Fruit fly (Drosophila melanogaster): ENCODE measurements around the gene CG2604.

Gene CG2604

DNA sequence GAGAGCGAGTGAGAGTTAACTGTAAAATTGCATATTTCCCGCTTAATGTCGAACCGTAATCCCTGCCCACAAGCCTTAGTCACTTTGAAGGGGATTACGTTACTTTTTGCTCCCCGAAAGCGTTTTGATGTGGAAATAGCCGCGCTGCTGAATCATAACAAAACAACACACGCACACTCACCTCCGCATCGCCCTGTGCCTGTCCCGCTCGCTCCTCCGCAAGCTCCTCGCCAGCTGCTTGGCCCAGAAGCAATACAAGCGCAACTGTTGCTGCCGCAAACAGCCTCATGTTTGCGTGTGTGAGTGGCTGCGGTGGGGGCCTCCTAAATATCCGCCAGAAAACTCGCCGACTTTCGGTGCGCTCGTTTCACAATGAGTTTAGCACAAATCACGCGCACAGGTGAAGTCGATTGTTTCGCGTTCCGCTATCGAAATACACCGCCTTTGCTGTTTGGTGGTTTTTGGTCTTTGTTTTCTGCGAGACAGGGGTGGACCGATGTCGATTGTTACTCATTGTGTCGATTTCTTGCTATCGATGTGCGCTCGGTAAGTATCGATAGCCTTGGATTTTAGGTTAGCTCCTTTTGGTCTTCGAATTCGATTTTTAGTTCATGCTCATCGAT lies 28.2 kb upstream of the CG2604 start, which contains the start of gene CtsF (continued):
- TF ChIP-seq ssp (GFP tag; IDR thresholded peaks at IDR 0.05) (0 out of 2 replicates have a peak, but pooled peaks have one; percentile 20), HmgD (GFP tag; optimal IDR thresholded peaks at IDR 0.05) (peak; percentile 30), Side (GFP tag; optimal IDR thresholded peaks at IDR 0.05) (no peak), CG10543 (GFP tag; optimal IDR thresholded peaks at IDR 0.05) (peak; percentile 64), Neu2 (GFP tag; optimal IDR thresholded peaks at IDR 0.05; ENCODE audit: borderline replicate concordance) (peak; percentile 99), nerfin-1 (tag; optimal IDR thresholded peaks at IDR 0.05) (peak; percentile 14), CG14710 (tag; optimal IDR thresholded peaks at IDR 0.05) (peak; percentile 47), Hmr (GFP tag; optimal IDR thresholded peaks at IDR 0.05) (peak; percentile 67), Atf-2 (GFP tag; optimal IDR thresholded peaks at IDR 0.05) (no peak), Ssrp (tag; optimal IDR thresholded peaks at IDR 0.05) (no peak), sna (GFP tag; IDR thresholded peaks at IDR 0.05; ENCODE audit: partially characterized antibody) (peak; percentile 99), CG2120 (GFP tag; optimal IDR thresholded peaks at IDR 0.05) (peak; percentile 15), CG4404 (GFP tag; IDR thresholded peaks at IDR 0.05) (no peak), Opbp (GFP tag; IDR thresholded peaks at IDR 0.05; ENCODE audit: partially characterized antibody) (peak; percentile 99), sens-2 (GFP tag; IDR thresholded peaks at IDR 0.05) (no peak), CG30020 (tag; optimal IDR thresholded peaks at IDR 0.05) (peak; percentile 43), crp (GFP tag; optimal IDR thresholded peaks at IDR 0.05) (peak in 1 of 2 experiments; percentile 67), Hr51 (GFP tag; optimal IDR thresholded peaks at IDR 0.05) (peak; percentile 60 to 69), CG1792 (GFP tag; optimal IDR thresholded peaks at IDR 0.05) (peak; percentile 12), CG10209 (GFP tag; optimal IDR thresholded peaks at IDR 0.05) (no peak), CG17568 (GFP tag; optimal IDR thresholded peaks at IDR 0.05) (no peak), Dad (GFP tag; optimal IDR thresholded peaks at IDR 0.05) (peak; percentile 1), CG15073 (GFP tag; optimal IDR thresholded peaks at IDR 0.05) (no peak), Lhr (GFP tag; optimal IDR thresholded peaks at IDR 0.05) (peak; percentile 14), gsb-n (tag; optimal IDR thresholded peaks at IDR 0.05) (peak; percentile 6), CG7963 (GFP tag; IDR thresholded peaks at IDR 0.05; ENCODE audit: partially characterized antibody) (peak; percentile 99), Ada2b (GFP tag; IDR thresholded peaks at IDR 0.05) (no peak), vvl (GFP tag; IDR thresholded peaks at IDR 0.05) (0 out of 2 replicates have a peak, but pooled peaks have one; percentile 45), CG8765 (GFP tag; IDR thresholded peaks at IDR 0.05) (no peak), cad (GFP tag; optimal IDR thresholded peaks at IDR 0.05) (no peak), btn (GFP tag; optimal IDR thresholded peaks at IDR 0.05) (no peak), Deaf1 (tag; optimal IDR thresholded peaks at IDR 0.05) (peak; percentile 16), esg (GFP tag; conservative IDR thresholded peaks at IDR 0.05) (no peak), CG31388 (GFP tag; optimal IDR thresholded peaks at IDR 0.05) (no peak), dm (GFP tag; optimal IDR thresholded peaks at IDR 0.05) (peak; percentile 29), CG7839 (tag; optimal IDR thresholded peaks at IDR 0.05) (no peak), CG2199 (GFP tag; IDR thresholded peaks at IDR 0.05) (0 out of 3 replicates have a peak, but pooled peaks have one; percentile 13), CG6272 (GFP tag; IDR thresholded peaks at IDR 0.05) (no peak), CG6765 (GFP tag; optimal IDR thresholded peaks at IDR 0.05) (peak; percentile 7), CG17802 (tag; optimal IDR thresholded peaks at IDR 0.05) (no peak), Hsf (GFP tag; optimal IDR thresholded peaks at IDR 0.05) (no peak), abd-A (tag; optimal IDR thresholded peaks at IDR 0.05) (peak; percentile 53), Drgx (GFP tag; IDR thresholded peaks at IDR 0.05) (no peak), CG1603 (tag; optimal IDR thresholded peaks at IDR 0.05) (peak; percentile 48), Ptx1 (GFP tag; IDR thresholded peaks at IDR 0.05) (no peak), CG11695 (GFP tag; IDR thresholded peaks at IDR 0.05) (no peak), Nf-YB (GFP tag; optimal IDR thresholded peaks at IDR 0.05) (no peak), CG8359 (GFP tag; optimal IDR thresholded peaks at IDR 0.05; ENCODE audit: borderline replicate concordance) (no peak), CG2875 (GFP tag; optimal IDR thresholded peaks at IDR 0.05) (no peak)
